Worm (Caenorhabditis elegans): ENCODE data around the gene C25E10.11.

ce11 chrV:9049271-9049670 is 9.3 kb downstream of the C25E10.11 start:
- TF ChIP-seq ceh-13 (GFP tag; optimal IDR thresholded peaks at IDR 0.05) (no peak), hnd-1 (tag; optimal IDR thresholded peaks at IDR 0.05) (no peak), hmbx-1 (tag; optimal IDR thresholded peaks at IDR 0.05) (no peak), tra-4 (tag; optimal IDR thresholded peaks at IDR 0.05) (no peak), F13C5.2 (tag; optimal IDR thresholded peaks at IDR 0.05) (no peak), B0310.2 (tag; optimal IDR thresholded peaks at IDR 0.05) (no peak), hmg-4 (GFP tag; optimal IDR thresholded peaks at IDR 0.05) (no peak), ets-7 (tag; optimal IDR thresholded peaks at IDR 0.05) (no peak), ama-1 (optimal IDR thresholded peaks at IDR 0.05) (no peak), sea-1 (GFP tag; conservative IDR thresholded peaks at IDR 0.05) (no peak)
